Worm (Caenorhabditis elegans): ENCODE results near the gene alg-1.

- TF ChIP-seq skn-1 (tag; optimal IDR thresholded peaks at IDR 0.05) (no peak), nhr-21 (tag; optimal IDR thresholded peaks at IDR 0.05) (no peak)
These were observed 53.8 kb downstream of the alg-1 start for ce11 chrX:14002739-14003138.

Measured in whole organism, L2 larva.